Worm (Caenorhabditis elegans) whole organism, L1 larva: ENCODE data around the gene ccch-1.

Experiments used
- C04F5.9 ChIP-seq: sonication (generic microtip); optimal IDR thresholded peaks from 2 replicates; lab custom pipeline; 2016; ENCODE audit warnings: missing genetic modification characterization, missing compliant biosample characterization
- C34B4.2 ChIP-seq: sonication (generic microtip); optimal IDR thresholded peaks from 2 replicates; lab custom pipeline; 2017; ENCODE audit warnings: mild to moderate bottlenecking, missing genetic modification characterization, missing compliant biosample characterization
- aly-2 ChIP-seq: fragments of 150-350 bp; optimal IDR thresholded peaks from 2 replicates; lab custom pipeline; 2014; ENCODE audit warnings: missing biosample characterization, missing genetic modification characterization
- ama-1 ChIP-seq: fragments of 150-350 bp; optimal IDR thresholded peaks from 2 replicates; lab custom pipeline; 2014
- blmp-1 ChIP-seq: fragments of 150-350 bp; optimal IDR thresholded peaks from 2 replicates; lab custom pipeline; 2014; ENCODE audit warnings: missing biosample characterization, missing genetic modification characterization
- ceh-63 ChIP-seq: fragments of 200-800 bp; sonication (Bioruptor generic); optimal IDR thresholded peaks from 2 replicates; lab custom pipeline; 2018; ENCODE audit warnings: mild to moderate bottlenecking, missing genetic modification characterization, missing compliant biosample characterization
- ceh-8 ChIP-seq: fragments of 200-800 bp; sonication (Bioruptor generic); optimal IDR thresholded peaks from 2 replicates; lab custom pipeline; 2018; ENCODE audit warnings: mild to moderate bottlenecking, missing genetic modification characterization, moderate library complexity, missing compliant biosample characterization
- ceh-82 ChIP-seq, 3 experiments: fragments of 150-350 bp in 1 of 3; sonication (generic microtip) in 2 of 3; optimal IDR thresholded peaks; 2 replicates each; lab custom pipeline; 2014 to 2017; ENCODE audit warnings: missing biosample characterization in 3 of 3, missing genetic modification characterization in 3 of 3
- ceh-90 ChIP-seq: sonication (generic microtip); optimal IDR thresholded peaks from 2 replicates; lab custom pipeline; 2016; ENCODE audit warnings: missing genetic modification characterization, missing compliant biosample characterization
- ces-1 ChIP-seq: fragments of 150-350 bp; optimal IDR thresholded peaks from 2 replicates; lab custom pipeline; 2014; ENCODE audit warnings: missing biosample characterization, missing genetic modification reagents, missing genetic modification characterization
- dpl-1 ChIP-seq, 3 experiments: fragments of 150-350 bp in 2 of 3; sonication (generic microtip) in 1 of 3; optimal IDR thresholded peaks; 2 replicates each; lab custom pipeline; 2014 to 2017; ENCODE audit warnings: missing biosample characterization in 3 of 3, missing genetic modification characterization in 3 of 3, missing genetic modification reagents in 3 of 3
- dsc-1 ChIP-seq: sonication (generic microtip); optimal IDR thresholded peaks from 2 replicates; lab custom pipeline; 2016; ENCODE audit warnings: mild to moderate bottlenecking, missing genetic modification characterization, missing compliant biosample characterization
- efl-3 ChIP-seq: fragments of 200-800 bp; sonication (Bioruptor generic); optimal IDR thresholded peaks from 2 replicates; lab custom pipeline; 2018; ENCODE audit warnings: mild to moderate bottlenecking, missing genetic modification characterization, missing compliant biosample characterization
- egl-13 ChIP-seq: sonication (generic microtip); optimal IDR thresholded peaks from 2 replicates; lab custom pipeline; 2016; ENCODE audit warnings: missing genotype, missing genetic modification reagents, missing genetic modification characterization, missing compliant biosample characterization
- egl-27 ChIP-seq, 2 experiments: fragments of 150-350 bp in 1 of 2; sonication (generic microtip); optimal IDR thresholded peaks; 3 replicates each; lab custom pipeline; 2017 to 2018; ENCODE audit warnings: missing biosample characterization in 2 of 2, missing genetic modification characterization in 2 of 2, missing genetic modification reagents in 2 of 2
- elt-2 ChIP-seq: sonication (generic microtip); optimal IDR thresholded peaks from 2 replicates; lab custom pipeline; 2016; ENCODE audit warnings: missing genetic modification characterization, mild to moderate bottlenecking, inconsistent platforms, missing compliant biosample characterization, missing genetic modification reagents
- elt-3 ChIP-seq, 6 experiments: fragments of 150-350 bp in 1 of 6; sonication (generic microtip); optimal IDR thresholded peaks; 2 replicates each; lab custom pipeline; 2017 to 2018; ENCODE audit warnings: missing biosample characterization in 6 of 6, missing genetic modification characterization in 6 of 6, inconsistent platforms in 1 of 6
- fkh-10 ChIP-seq: sonication (generic microtip); optimal IDR thresholded peaks from 2 replicates; lab custom pipeline; 2017; ENCODE audit warnings: missing biosample characterization, missing genetic modification reagents, missing genetic modification characterization
- fkh-4 ChIP-seq: sonication (generic microtip); optimal IDR thresholded peaks from 2 replicates; lab custom pipeline; 2016; ENCODE audit warnings: missing compliant biosample characterization, missing genetic modification characterization, borderline replicate concordance
- hlh-4 ChIP-seq: sonication (generic microtip); optimal IDR thresholded peaks from 2 replicates; lab custom pipeline; 2016; ENCODE audit warnings: mild to moderate bottlenecking, missing genetic modification characterization, missing compliant biosample characterization
- hpl-2 ChIP-seq: fragments of 150-350 bp; optimal IDR thresholded peaks from 2 replicates; lab custom pipeline; 2014; ENCODE audit warnings: missing biosample characterization, missing genetic modification reagents, missing genetic modification characterization
- lin-15B ChIP-seq: fragments of 150-350 bp; sonication (generic microtip); optimal IDR thresholded peaks from 3 replicates; lab custom pipeline; 2014; ENCODE audit warnings: missing biosample characterization, missing genetic modification characterization
- lir-3 ChIP-seq: sonication (generic microtip); optimal IDR thresholded peaks from 2 replicates; lab custom pipeline; 2016; ENCODE audit warnings: mild to moderate bottlenecking, missing genetic modification characterization, moderate library complexity, missing compliant biosample characterization; ENCODE audit not compliant: poor library complexity
- mef-2 ChIP-seq: fragments of 150-350 bp; optimal IDR thresholded peaks from 2 replicates; lab custom pipeline; 2014; ENCODE audit warnings: missing biosample characterization, missing genetic modification characterization
- nhr-11 ChIP-seq: fragments of 150-350 bp; optimal IDR thresholded peaks from 2 replicates; lab custom pipeline; 2014; ENCODE audit warnings: missing biosample characterization, missing genetic modification characterization
- nhr-19 ChIP-seq: fragments of 200-800 bp; sonication (Bioruptor generic); conservative IDR thresholded peaks from 2 replicates; pipeline ENCODE4 v1.3.6; 2022; ENCODE audit warnings: missing genetic modification characterization, missing compliant biosample characterization
- nhr-20 ChIP-seq: sonication (generic microtip); optimal IDR thresholded peaks from 2 replicates; lab custom pipeline; 2016; ENCODE audit warnings: mild to moderate bottlenecking, missing genetic modification characterization, missing compliant biosample characterization
- nhr-28 ChIP-seq: fragments of 150-350 bp; optimal IDR thresholded peaks from 2 replicates; lab custom pipeline; 2014; ENCODE audit warnings: missing biosample characterization, missing genetic modification characterization
- nhr-71 ChIP-seq: sonication (generic microtip); optimal IDR thresholded peaks from 2 replicates; lab custom pipeline; 2016; ENCODE audit warnings: mild to moderate bottlenecking, missing genetic modification characterization, moderate library complexity, missing compliant biosample characterization
- nhr-76 ChIP-seq: sonication (generic microtip); optimal IDR thresholded peaks from 2 replicates; lab custom pipeline; 2017; ENCODE audit warnings: missing biosample characterization, missing genetic modification characterization
- nhr-77 ChIP-seq: fragments of 150-350 bp; optimal IDR thresholded peaks from 2 replicates; lab custom pipeline; 2014; ENCODE audit warnings: missing biosample characterization, missing genetic modification characterization
- nhr-84 ChIP-seq: sonication (generic microtip); optimal IDR thresholded peaks from 2 replicates; lab custom pipeline; 2017; ENCODE audit warnings: missing biosample characterization, missing genetic modification characterization
- nhr-85 ChIP-seq: sonication (generic microtip); peaks from one replicate; lab custom pipeline; 2016; ENCODE audit warnings: missing genetic modification characterization, inconsistent platforms, missing compliant biosample characterization
- nhr-90 ChIP-seq: sonication (generic microtip); optimal IDR thresholded peaks from 2 replicates; lab custom pipeline; 2016; ENCODE audit warnings: mild to moderate bottlenecking, missing genetic modification characterization, missing compliant biosample characterization; ENCODE audit not compliant: poor library complexity
- pqm-1 ChIP-seq: sonication (generic microtip); optimal IDR thresholded peaks from 3 replicates; lab custom pipeline; 2017; ENCODE audit warnings: missing biosample characterization, missing genetic modification characterization
- skn-1 ChIP-seq: fragments of 150-350 bp; optimal IDR thresholded peaks from 2 replicates; lab custom pipeline; 2014; ENCODE audit warnings: missing biosample characterization, missing genetic modification characterization
- snpc-4 ChIP-seq: fragments of 150-350 bp; optimal IDR thresholded peaks from 2 replicates; lab custom pipeline; 2014; ENCODE audit warnings: missing biosample characterization, missing genetic modification characterization
- snu-23 ChIP-seq: sonication (generic microtip); optimal IDR thresholded peaks from 2 replicates; lab custom pipeline; 2016; ENCODE audit warnings: missing genetic modification characterization, missing compliant biosample characterization
- sox-4 ChIP-seq: sonication (generic microtip); optimal IDR thresholded peaks from 2 replicates; lab custom pipeline; 2016; ENCODE audit warnings: missing genetic modification characterization, missing compliant biosample characterization
- sptf-1 ChIP-seq: fragments of 150-350 bp; optimal IDR thresholded peaks from 2 replicates; lab custom pipeline; 2014; ENCODE audit warnings: missing biosample characterization, missing genetic modification characterization
- swsn-7 ChIP-seq: sonication (generic microtip); optimal IDR thresholded peaks from 2 replicates; lab custom pipeline; 2016; ENCODE audit warnings: missing genetic modification characterization, missing compliant biosample characterization
- tlp-1 ChIP-seq: fragments of 150-350 bp; optimal IDR thresholded peaks from 2 replicates; lab custom pipeline; 2014; ENCODE audit warnings: missing biosample characterization, missing genetic modification characterization
- unc-62 ChIP-seq: fragments of 150-350 bp; optimal IDR thresholded peaks from 2 replicates; lab custom pipeline; 2014; ENCODE audit warnings: missing biosample characterization, missing genetic modification reagents, missing genetic modification characterization
- unc-86 ChIP-seq: sonication (generic microtip); optimal IDR thresholded peaks from 2 replicates; lab custom pipeline; 2016; ENCODE audit warnings: missing genetic modification characterization, missing compliant biosample characterization
- unc-98 ChIP-seq: fragments of 200-800 bp; sonication (Bioruptor generic); IDR thresholded peaks from 2 replicates; pipeline ENCODE4 v1.3.6; 2022; ENCODE audit warnings: missing genetic modification characterization, missing compliant biosample characterization
- vab-15 ChIP-seq: sonication (generic microtip); optimal IDR thresholded peaks from 2 replicates; lab custom pipeline; 2017; ENCODE audit warnings: missing genotype, mild to moderate bottlenecking, missing genetic modification characterization, missing compliant biosample characterization
- xbp-1 ChIP-seq: sonication (generic microtip); optimal IDR thresholded peaks from 2 replicates; lab custom pipeline; 2016; ENCODE audit warnings: missing genetic modification characterization, missing compliant biosample characterization
- zag-1 ChIP-seq: fragments of 150-350 bp; optimal IDR thresholded peaks from 2 replicates; lab custom pipeline; 2014; ENCODE audit warnings: missing biosample characterization, missing genetic modification characterization
- zip-4 ChIP-seq: fragments of 200-800 bp; sonication (Bioruptor generic); optimal IDR thresholded peaks from 2 replicates; lab custom pipeline; 2018; ENCODE audit warnings: mild to moderate bottlenecking, missing genetic modification characterization, moderate library complexity, missing compliant biosample characterization
- ztf-11 ChIP-seq, 2 experiments: sonication (generic microtip); optimal IDR thresholded peaks; 2 replicates each; lab custom pipeline; 2016 to 2017; ENCODE audit warnings: missing genetic modification characterization in 2 of 2, missing biosample characterization in 1 of 2, missing compliant biosample characterization in 1 of 2

Gene ccch-1

ce11 chrV:11534495-11535189, 7.0 kb downstream of the ccch-1 start (continued):
- peak; percentile 76 for TF ChIP-seq nhr-20 (tag; lab: Kevin White, UChicago)
- TF ChIP-seq nhr-85 (tag; lab: Kevin White, UChicago), result peak; percentile 81
- TF ChIP-seq nhr-76 (tag; lab: Kevin White, UChicago), result no peak
- no peak for TF ChIP-seq lin-15B
- no peak for TF ChIP-seq ceh-90 (tag; lab: Kevin White, UChicago)
- no peak for TF ChIP-seq egl-13 (tag; lab: Kevin White, UChicago)
- TF ChIP-seq C34B4.2 (tag; lab: Kevin White, UChicago), result no peak
- TF ChIP-seq ceh-63 (GFP tag; lab: Kevin White, UChicago), result no peak
- TF ChIP-seq snu-23 (GFP tag; lab: Kevin White, UChicago), result peak; percentile 37
- no peak for TF ChIP-seq egl-27 (tag; optimal IDR thresholded peaks at IDR 0.05; lab: Kevin White, UChicago)
- TF ChIP-seq sox-4 (tag; lab: Kevin White, UChicago), result no peak
- no peak for TF ChIP-seq unc-62 (GFP tag; lab: Kevin White, UChicago)
- TF ChIP-seq zip-4, result no peak
- TF ChIP-seq blmp-1 (tag; lab: Kevin White, UChicago), result peak; percentile 99
- TF ChIP-seq xbp-1 (tag; lab: Kevin White, UChicago), result no peak
- no peak for TF ChIP-seq lir-3 (tag; lab: Kevin White, UChicago)
- no peak for TF ChIP-seq snpc-4 (tag; lab: Kevin White, UChicago)
- TF ChIP-seq hpl-2 (GFP tag; lab: Kevin White, UChicago), result peak; percentile 21
- TF ChIP-seq C04F5.9, result no peak
- TF ChIP-seq fkh-10 (GFP tag; lab: Kevin White, UChicago), result no peak
- TF ChIP-seq vab-15, result no peak
- peak; percentile 51 for TF ChIP-seq nhr-90 (tag; lab: Kevin White, UChicago)
- TF ChIP-seq, all 84 proteins: peak for 23

- no peak for TF ChIP-seq sptf-1 (tag; lab: Kevin White, UChicago)
- TF ChIP-seq ama-1, result no peak
- TF ChIP-seq snpc-4 (tag; lab: Kevin White, UChicago), result no peak
- TF ChIP-seq nhr-84 (tag; lab: Kevin White, UChicago), result no peak
- TF ChIP-seq zag-1 (tag; lab: Kevin White, UChicago), result no peak
- no peak for TF ChIP-seq elt-3 (tag; optimal IDR thresholded peaks at IDR 0.05; lab: Kevin White, UChicago)
- no peak for TF ChIP-seq unc-98 (GFP tag; lab: Robert Waterston, UW)
- TF ChIP-seq skn-1 (tag; lab: Kevin White, UChicago), result no peak
- no peak for TF ChIP-seq pqm-1 (tag; lab: Kevin White, UChicago)
- no peak for TF ChIP-seq nhr-90 (tag; lab: Kevin White, UChicago)
- TF ChIP-seq nhr-28 (tag; lab: Kevin White, UChicago), result no peak
- no peak for TF ChIP-seq unc-86 (tag; lab: Kevin White, UChicago)
- TF ChIP-seq nhr-77 (tag; lab: Kevin White, UChicago), result no peak
- no peak for TF ChIP-seq swsn-7 (tag; lab: Kevin White, UChicago)
- no peak for TF ChIP-seq egl-13 (tag; lab: Kevin White, UChicago)
- no peak for TF ChIP-seq ceh-82 (tag; optimal IDR thresholded peaks at IDR 0.05; lab: Kevin White, UChicago)
- no peak for TF ChIP-seq mef-2 (tag; lab: Kevin White, UChicago)
- no peak for TF ChIP-seq fkh-4 (tag; lab: Kevin White, UChicago)
- TF ChIP-seq hlh-4, result no peak
- no peak for TF ChIP-seq tlp-1 (tag; lab: Kevin White, UChicago)
- TF ChIP-seq aly-2 (tag; lab: Kevin White, UChicago), result no peak
- no peak for TF ChIP-seq ces-1 (GFP tag; lab: Kevin White, UChicago)
- peak; percentile 17; the same call in 1 of the 2 replicates for TF ChIP-seq nhr-19 (GFP tag; lab: Robert Waterston, UW)
- peak; percentile 55 for TF ChIP-seq nhr-71 (tag; lab: Kevin White, UChicago)
- peak; percentile 34 for TF ChIP-seq nhr-85 (tag; lab: Kevin White, UChicago)
- TF ChIP-seq dsc-1, result no peak
- TF ChIP-seq sox-4 (tag; lab: Kevin White, UChicago), result no peak
- no peak for TF ChIP-seq nhr-11 (tag; lab: Kevin White, UChicago)
- peak; percentile 66 for TF ChIP-seq elt-2 (tag; lab: Kevin White, UChicago)
- TF ChIP-seq ztf-11 (tag; optimal IDR thresholded peaks at IDR 0.05; lab: Kevin White, UChicago), result no peak
- TF ChIP-seq ceh-8 (GFP tag; lab: Kevin White, UChicago), result no peak
- no peak for TF ChIP-seq efl-3 (GFP tag; lab: Kevin White, UChicago)
- TF ChIP-seq snu-23 (GFP tag; lab: Kevin White, UChicago), result peak; percentile 11
- TF ChIP-seq dpl-1 (GFP tag; optimal IDR thresholded peaks at IDR 0.05; lab: Kevin White, UChicago), result no peak
Measured at ce11 chrV:11535504-11536062, 8.0 kb downstream of the ccch-1 start.
